Fruit fly (Drosophila melanogaster) Kc167 (cell line): ENCODE results near the gene CG11597.

Experiments used
- Myc ChIP-seq: fragments of >200 bp; optimal IDR thresholded peaks from 2 replicates; lab custom pipeline; 2017; ENCODE audit warnings: missing external identifiers
- h ChIP-seq: fragments of >200 bp; optimal IDR thresholded peaks from 3 replicates; lab custom pipeline; 2018; ENCODE audit warnings: missing external identifiers
- insv ChIP-seq: fragments of >200 bp; optimal IDR thresholded peaks from 3 replicates; lab custom pipeline; 2018; ENCODE audit warnings: missing external identifiers
- psq ChIP-seq: fragments of >200 bp; optimal IDR thresholded peaks from 2 replicates; lab custom pipeline; 2017; ENCODE audit warnings: missing external identifiers
- ttk ChIP-seq: sonication (Bioruptor generic); optimal IDR thresholded peaks from 2 replicates; lab custom pipeline; 2017; ENCODE audit warnings: missing external identifiers

DNA sequence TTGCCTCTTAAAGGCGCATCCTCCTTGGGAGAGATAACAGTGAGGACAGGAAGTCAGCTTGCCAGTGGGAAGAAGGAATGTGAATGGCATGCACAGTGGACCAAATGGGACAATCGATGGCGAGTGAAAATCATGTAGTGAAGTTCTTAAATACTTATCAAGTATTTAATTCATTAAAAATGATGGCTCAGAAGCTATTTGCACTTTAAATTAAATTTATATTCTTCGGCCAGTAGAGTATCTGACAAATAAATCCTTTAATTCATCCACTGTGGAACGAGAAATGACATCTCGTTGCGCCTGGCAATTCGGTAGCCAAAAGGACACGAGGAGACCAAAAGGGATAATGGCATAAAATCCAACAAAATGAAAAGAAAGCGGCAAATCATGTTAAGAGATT is 47.3 kb upstream of the CG11597 start:
- TF ChIP-seq psq (lab: Kevin White, UChicago): no peak
- no peak for TF ChIP-seq insv (lab: Kevin White, UChicago)
- TF ChIP-seq ttk (lab: Kevin White, UChicago): no peak
- no peak for TF ChIP-seq Myc (lab: Kevin White, UChicago)
- TF ChIP-seq h (lab: Kevin White, UChicago): no peak
